Fruit fly (Drosophila melanogaster): Measurements from ENCODE around the gene spen.

spen gene

dm6 chr2L:203529-204127, 44.8 kb downstream of the spen start, which contains the start of gene mRpL10 (continued):
- TF ChIP-seq corto (GFP tag; optimal IDR thresholded peaks at IDR 0.05) (peak; percentile 76), sob (GFP tag; IDR thresholded peaks at IDR 0.05) (peak; percentile 68), Atf6 (GFP tag; IDR thresholded peaks at IDR 0.05) (0 out of 2 replicates have a peak, but pooled peaks have one; percentile 11), MESR4 (GFP tag; optimal IDR thresholded peaks at IDR 0.05) (peak; percentile 48), Sry-δ (GFP tag; optimal IDR thresholded peaks at IDR 0.05) (peak; percentile 72), h (optimal IDR thresholded peaks at IDR 0.05) (no peak), unc-4 (GFP tag; IDR thresholded peaks at IDR 0.05; ENCODE audit: partially characterized antibody) (peak; percentile 94), nom (GFP tag; optimal IDR thresholded peaks at IDR 0.05) (peak; percentile 19), BtbVII (GFP tag; optimal IDR thresholded peaks at IDR 0.05) (peak; percentile 35), D19B (GFP tag; optimal IDR thresholded peaks at IDR 0.05) (no peak), pho (GFP tag; optimal IDR thresholded peaks at IDR 0.05) (peak; percentile 45), CG2129 (GFP tag; IDR thresholded peaks at IDR 0.05; ENCODE audit: partially characterized antibody) (peak; percentile 68), Hr3 (GFP tag; optimal IDR thresholded peaks at IDR 0.05) (peak; percentile 28), Awh (GFP tag; IDR thresholded peaks at IDR 0.05) (no peak), CG7987 (GFP tag; optimal IDR thresholded peaks at IDR 0.05) (peak; percentile 4), CG6791 (GFP tag; IDR thresholded peaks at IDR 0.05; ENCODE audit: partially characterized antibody) (peak; percentile 90), bbx (GFP tag; IDR thresholded peaks at IDR 0.05; ENCODE audit: partially characterized antibody) (peak; percentile 91), Pdp1 (GFP tag; optimal IDR thresholded peaks at IDR 0.05) (peak in 1 of 2 experiments; percentile 93), B-H2 (GFP tag; optimal IDR thresholded peaks at IDR 0.05) (peak; percentile 56), sens (GFP tag) (no peak), CG42726 (GFP tag; IDR thresholded peaks at IDR 0.05; ENCODE audit: partially characterized antibody) (peak; percentile 73), cas (GFP tag; IDR thresholded peaks at IDR 0.05) (no peak), Doc2 (GFP tag; IDR thresholded peaks at IDR 0.05) (no peak), E2f2 (GFP tag; IDR thresholded peaks at IDR 0.05) (peak; percentile 37; the same call in 1 of the 2 replicates), CG12104 (GFP tag; optimal IDR thresholded peaks at IDR 0.05) (no peak), CG14860 (GFP tag; IDR thresholded peaks at IDR 0.05; ENCODE audit: partially characterized antibody) (peak; percentile 87), CG14441 (GFP tag; IDR thresholded peaks at IDR 0.05) (no peak), trem (tag; optimal IDR thresholded peaks at IDR 0.05) (peak; percentile 72), stwl (tag; optimal IDR thresholded peaks at IDR 0.05) (peak; percentile 81), HLH54F (GFP tag; optimal IDR thresholded peaks at IDR 0.05) (peak; percentile 14), mld (GFP tag; IDR thresholded peaks at IDR 0.05; ENCODE audit: partially characterized antibody) (peak; percentile 77), CG3995 (GFP tag; optimal IDR thresholded peaks at IDR 0.05) (peak; percentile 32), CG12659 (GFP tag; optimal IDR thresholded peaks at IDR 0.05) (peak; percentile 84), CG12155 (GFP tag; optimal IDR thresholded peaks at IDR 0.05) (peak; percentile 42), Dll (GFP tag; IDR thresholded peaks at IDR 0.05; ENCODE audit: partially characterized antibody) (peak; percentile 90), CG32532 (GFP tag; IDR thresholded peaks at IDR 0.05) (peak; percentile 9; the same call in 1 of the 2 replicates), Dp (GFP tag; optimal IDR thresholded peaks at IDR 0.05) (peak; percentile 27), hbn (GFP tag; IDR thresholded peaks at IDR 0.05; ENCODE audit: partially characterized antibody) (peak; percentile 93), inv (GFP tag; IDR thresholded peaks at IDR 0.05; ENCODE audit: partially characterized antibody) (peak; percentile 88), Doc3 (GFP tag; IDR thresholded peaks at IDR 0.05; ENCODE audit: partially characterized antibody) (peak; percentile 88), sna (GFP tag; IDR thresholded peaks at IDR 0.05; ENCODE audit: partially characterized antibody) (peak; percentile 77), Chrac-16 (GFP tag; optimal IDR thresholded peaks at IDR 0.05) (peak; percentile 11), pzg (GFP tag; optimal IDR thresholded peaks at IDR 0.05) (peak; percentile 69), YL-1 (GFP tag; optimal IDR thresholded peaks at IDR 0.05) (peak; percentile 75), maf-S (GFP tag; optimal IDR thresholded peaks at IDR 0.05) (peak; percentile 24), Bteb2 (GFP tag; optimal IDR thresholded peaks at IDR 0.05) (peak; percentile 11), CG15011 (GFP tag; optimal IDR thresholded peaks at IDR 0.05) (no peak)
